Worm (Caenorhabditis elegans) whole organism, young adult: Measurements from ENCODE around the gene txt-13.

ENCODE experiments used
- F10E7.11 ChIP-seq: sonication (generic microtip); optimal IDR thresholded peaks from 2 replicates; lab custom pipeline; 2017; ENCODE audit warnings: mild to moderate bottlenecking, missing genetic modification characterization, moderate library complexity, missing compliant biosample characterization
- F22D6.2 ChIP-seq: sonication (generic microtip); optimal IDR thresholded peaks from 2 replicates; lab custom pipeline; 2016; ENCODE audit warnings: mild to moderate bottlenecking, missing genetic modification characterization, missing compliant biosample characterization
- F37B4.10 ChIP-seq: fragments of 200-800 bp; sonication (Bioruptor generic); IDR thresholded peaks from 2 replicates; pipeline ENCODE4 v1.3.6; 2022; ENCODE audit warnings: missing genetic modification characterization, missing compliant biosample characterization
- F39B2.1 ChIP-seq: fragments of 200-800 bp; sonication (Bioruptor generic); IDR thresholded peaks from 2 replicates; pipeline ENCODE4 v1.3.6; 2022; ENCODE audit warnings: missing genetic modification reagents, missing genetic modification characterization, missing compliant biosample characterization
- F52B5.7 ChIP-seq: sonication (generic microtip); optimal IDR thresholded peaks from 2 replicates; lab custom pipeline; 2016; ENCODE audit warnings: mild to moderate bottlenecking, missing genetic modification characterization, missing compliant biosample characterization
- T07F8.4 ChIP-seq: sonication (generic microtip); optimal IDR thresholded peaks from 2 replicates; lab custom pipeline; 2016; ENCODE audit warnings: mild to moderate bottlenecking, missing genetic modification characterization, moderate library complexity, missing compliant biosample characterization
- Y53G8AR.9 ChIP-seq: fragments of 200-800 bp; sonication (Bioruptor generic); conservative IDR thresholded peaks from 2 replicates; pipeline ENCODE4 v1.3.6; 2022; ENCODE audit warnings: missing genetic modification reagents, missing genetic modification characterization, missing compliant biosample characterization
- akir-1 ChIP-seq: fragments of 200-800 bp; sonication (Bioruptor generic); optimal IDR thresholded peaks from 2 replicates; lab custom pipeline; 2018; ENCODE audit warnings: mild to moderate bottlenecking, missing genetic modification characterization, moderate library complexity, missing compliant biosample characterization
- ama-1 ChIP-seq, 3 experiments: fragments of 150-350 bp in 1 of 3; sonication (generic microtip) in 2 of 3; optimal IDR thresholded peaks; 2 replicates each; lab custom pipeline; 2014 to 2018; ENCODE audit warnings: missing biosample characterization in 2 of 3, missing genetic modification characterization in 2 of 3, missing genetic modification reagents in 2 of 3
- aptf-2 ChIP-seq: fragments of 200-800 bp; sonication (Bioruptor generic); conservative IDR thresholded peaks from 2 replicates; pipeline ENCODE4 v1.3.6; 2022; ENCODE audit warnings: missing genetic modification reagents, missing genetic modification characterization, missing compliant biosample characterization
- athp-1 ChIP-seq: sonication (generic microtip); optimal IDR thresholded peaks from 2 replicates; lab custom pipeline; 2017; ENCODE audit warnings: mild to moderate bottlenecking, missing genetic modification characterization, missing compliant biosample characterization
- bed-2 ChIP-seq: fragments of 200-800 bp; sonication (Bioruptor generic); IDR thresholded peaks from 2 replicates; pipeline ENCODE4 v1.3.6; 2022; ENCODE audit warnings: missing genetic modification reagents, missing genetic modification characterization, missing compliant biosample characterization
- ccch-3 ChIP-seq: fragments of 200-800 bp; sonication (Bioruptor generic); optimal IDR thresholded peaks from 2 replicates; lab custom pipeline; 2018; ENCODE audit warnings: mild to moderate bottlenecking, missing genetic modification characterization, missing compliant biosample characterization
- cebp-2 ChIP-seq: fragments of 200-800 bp; sonication (Bioruptor generic); IDR thresholded peaks from 2 replicates; pipeline ENCODE4 v1.3.6; 2022; ENCODE audit warnings: missing genetic modification characterization, missing compliant biosample characterization
- ceh-58 ChIP-seq: fragments of 200-800 bp; sonication (Bioruptor generic); IDR thresholded peaks from 2 replicates; pipeline ENCODE4 v1.3.6; 2022; ENCODE audit warnings: missing genetic modification characterization, missing compliant biosample characterization
- ceh-79 ChIP-seq: sonication (generic microtip); optimal IDR thresholded peaks from 2 replicates; lab custom pipeline; 2017; ENCODE audit warnings: mild to moderate bottlenecking, missing genetic modification characterization, missing compliant biosample characterization
- ceh-91 ChIP-seq: fragments of 200-800 bp; sonication (Bioruptor generic); IDR thresholded peaks from 2 replicates; pipeline ENCODE4 v1.3.6; 2022; ENCODE audit warnings: missing genetic modification reagents, missing genetic modification characterization, missing compliant biosample characterization
- chd-7 ChIP-seq: sonication (generic microtip); optimal IDR thresholded peaks from 2 replicates; lab custom pipeline; 2016; ENCODE audit warnings: mild to moderate bottlenecking, missing genetic modification characterization, moderate library complexity, missing compliant biosample characterization
- efl-1 ChIP-seq: fragments of 150-350 bp; optimal IDR thresholded peaks from 2 replicates; lab custom pipeline; 2014; ENCODE audit warnings: missing biosample characterization, missing genetic modification reagents, missing genetic modification characterization
- him-1 ChIP-seq: sonication (generic microtip); optimal IDR thresholded peaks from 2 replicates; lab custom pipeline; 2016; ENCODE audit warnings: missing genotype, missing genetic modification reagents, missing genetic modification characterization, missing compliant biosample characterization
- hlh-12 ChIP-seq: sonication (generic microtip); optimal IDR thresholded peaks from 2 replicates; lab custom pipeline; 2016; ENCODE audit warnings: missing genetic modification characterization, missing compliant biosample characterization
- hrde-1 ChIP-seq: sonication (generic microtip); optimal IDR thresholded peaks from 2 replicates; lab custom pipeline; 2016; ENCODE audit warnings: missing genetic modification characterization, mild to moderate bottlenecking, missing compliant biosample characterization, moderate library complexity, missing genotype, missing genetic modification reagents, borderline replicate concordance
- lin-40 ChIP-seq: sonication (generic microtip); optimal IDR thresholded peaks from 2 replicates; lab custom pipeline; 2016; ENCODE audit warnings: missing genetic modification characterization, mild to moderate bottlenecking, missing compliant biosample characterization, missing genotype, missing genetic modification reagents
- lir-1 ChIP-seq: fragments of 200-800 bp; sonication (Bioruptor generic); conservative IDR thresholded peaks from 2 replicates; pipeline ENCODE4 v1.3.6; 2022; ENCODE audit warnings: missing genetic modification reagents, missing genetic modification characterization, missing compliant biosample characterization
- lsy-27 ChIP-seq: sonication (generic microtip); optimal IDR thresholded peaks from 2 replicates; lab custom pipeline; 2017; ENCODE audit warnings: missing genetic modification characterization, mild to moderate bottlenecking, missing compliant biosample characterization, antibody characterized with exemption, missing genotype, borderline replicate concordance; ENCODE audit not compliant: insufficient read depth
- mcd-1 ChIP-seq: fragments of 200-800 bp; sonication (Bioruptor generic); IDR thresholded peaks from 2 replicates; pipeline ENCODE4 v1.3.6; 2022; ENCODE audit warnings: missing genetic modification reagents, missing genetic modification characterization, missing compliant biosample characterization
- mes-4 ChIP-seq: sonication (generic microtip); optimal IDR thresholded peaks from 2 replicates; lab custom pipeline; 2016; ENCODE audit warnings: missing genotype, missing genetic modification characterization, missing compliant biosample characterization
- mxl-1 ChIP-seq: sonication (generic microtip); optimal IDR thresholded peaks from 2 replicates; lab custom pipeline; 2016; ENCODE audit warnings: missing genetic modification characterization, missing compliant biosample characterization
- nfya-1 ChIP-seq: sonication (generic microtip); optimal IDR thresholded peaks from 2 replicates; lab custom pipeline; 2017; ENCODE audit warnings: antibody characterized with exemption, missing compliant biosample characterization, missing genetic modification characterization, borderline replicate concordance; ENCODE audit not compliant: insufficient read depth
- nfya-2 ChIP-seq: fragments of 200-800 bp; sonication (Bioruptor generic); IDR thresholded peaks from 2 replicates; pipeline ENCODE4 v1.3.6; 2022; ENCODE audit warnings: missing genetic modification reagents, missing genetic modification characterization, missing compliant biosample characterization
- nhr-179 ChIP-seq: sonication (generic microtip); optimal IDR thresholded peaks from 2 replicates; lab custom pipeline; 2016; ENCODE audit warnings: mild to moderate bottlenecking, missing genetic modification characterization, missing compliant biosample characterization
- nhr-27 ChIP-seq: fragments of 200-800 bp; sonication (Bioruptor generic); optimal IDR thresholded peaks from 2 replicates; lab custom pipeline; 2018; ENCODE audit warnings: mild to moderate bottlenecking, missing genetic modification characterization, moderate library complexity, missing compliant biosample characterization
- pbrm-1 ChIP-seq: fragments of 200-800 bp; sonication (Bioruptor generic); IDR thresholded peaks from 2 replicates; pipeline ENCODE4 v1.3.6; 2022; ENCODE audit warnings: missing genetic modification reagents, missing genetic modification characterization, missing compliant biosample characterization
- sea-2 ChIP-seq: fragments of 200-800 bp; sonication (Bioruptor generic); IDR thresholded peaks from 2 replicates; pipeline ENCODE4 v1.3.6; 2022; ENCODE audit warnings: missing genetic modification characterization, missing compliant biosample characterization
- snpc-1.1 ChIP-seq: sonication (generic microtip); optimal IDR thresholded peaks from 2 replicates; lab custom pipeline; 2017; ENCODE audit warnings: missing genetic modification characterization, mild to moderate bottlenecking, missing compliant biosample characterization, antibody characterized with exemption, moderate library complexity, missing genotype, missing genetic modification reagents; ENCODE audit not compliant: insufficient read depth
- snpc-4 ChIP-seq, 5 experiments: fragments of 150-350 bp in 1 of 5; sonication (generic microtip) in 4 of 5; optimal IDR thresholded peaks; 2 replicates each; lab custom pipeline; 2014 to 2018; ENCODE audit warnings: missing genetic modification characterization in 5 of 5, missing biosample characterization in 3 of 5, antibody characterized with exemption in 2 of 5, mild to moderate bottlenecking in 2 of 5, missing compliant biosample characterization in 2 of 5, missing genotype in 2 of 5, moderate library complexity in 2 of 5, missing genetic modification reagents in 1 of 5
- zfh-2 ChIP-seq: fragments of 200-800 bp; sonication (Bioruptor generic); conservative IDR thresholded peaks from 2 replicates; pipeline ENCODE4 v1.3.6; 2022; ENCODE audit warnings: missing genetic modification reagents, missing genetic modification characterization, missing compliant biosample characterization
- ztf-18 ChIP-seq: sonication (generic microtip); optimal IDR thresholded peaks from 2 replicates; lab custom pipeline; 2016; ENCODE audit warnings: missing genotype, mild to moderate bottlenecking, missing genetic modification characterization, missing compliant biosample characterization
- ztf-26 ChIP-seq: sonication (generic microtip); optimal IDR thresholded peaks from 2 replicates; lab custom pipeline; 2017; ENCODE audit warnings: missing genetic modification characterization, missing compliant biosample characterization
- ztf-28 ChIP-seq: fragments of 200-800 bp; sonication (Bioruptor generic); IDR thresholded peaks from 2 replicates; pipeline ENCODE4 v1.3.6; 2022; ENCODE audit warnings: missing genetic modification reagents, missing genetic modification characterization, missing compliant biosample characterization
- ztf-6 ChIP-seq: fragments of 200-800 bp; sonication (Bioruptor generic); IDR thresholded peaks from 2 replicates; pipeline ENCODE4 v1.3.6; 2022; ENCODE audit warnings: missing genetic modification reagents, missing genetic modification characterization, missing compliant biosample characterization

The txt-13 gene

DNA sequence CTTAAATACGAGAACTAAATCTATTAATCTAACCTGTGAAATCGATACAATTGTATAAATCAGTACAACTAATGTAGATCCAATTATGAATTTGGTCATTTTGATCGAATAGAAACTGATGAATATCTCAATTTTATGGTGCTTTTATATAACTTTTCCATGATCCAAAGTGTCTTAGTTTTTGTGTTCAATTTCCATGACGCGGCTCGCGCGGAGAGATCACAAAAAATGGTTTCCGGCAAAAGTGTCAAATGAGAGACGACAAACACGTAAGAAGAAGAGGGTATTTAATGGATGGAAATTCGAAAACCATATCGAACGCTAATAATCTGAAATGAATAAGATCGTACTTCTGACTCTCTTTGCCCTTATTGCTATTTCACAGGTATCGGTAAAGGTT, 5.8 kb upstream of the txt-13 start, which contains the start of the genes C06A1.6 and C06A1.7:
C06A1.6 (minus strand) TSS at position 101 of the 400 bp plus-strand sequence.
C06A1.7 (plus strand) TSS at position 314 of the 400 bp plus-strand sequence.
- TF ChIP-seq mxl-1 (tag; lab: Kevin White, UChicago) (no peak), F52B5.7 (tag; lab: Kevin White, UChicago) (no peak), efl-1 (GFP tag; lab: Kevin White, UChicago) (no peak), lsy-27 (no peak), ceh-79 (tag; lab: Kevin White, UChicago) (no peak), lir-1 (GFP tag; lab: Robert Waterston, UW) (no peak), pbrm-1 (no peak), ztf-26 (no peak), zfh-2 (GFP tag; lab: Robert Waterston, UW) (no peak), F39B2.1 (GFP tag; lab: Robert Waterston, UW) (no peak), lin-40 (tag; lab: Kevin White, UChicago) (no peak), Y53G8AR.9 (GFP tag; lab: Robert Waterston, UW) (no peak), mcd-1 (GFP tag; lab: Robert Waterston, UW) (no peak), F10E7.11 (tag; lab: Kevin White, UChicago) (no peak), bed-2 (GFP tag; lab: Robert Waterston, UW) (no peak), sea-2 (GFP tag; lab: Robert Waterston, UW) (no peak), akir-1 (GFP tag; lab: Kevin White, UChicago) (no peak), ccch-3 (GFP tag; lab: Kevin White, UChicago) (no peak), hlh-12 (tag; lab: Kevin White, UChicago) (no peak)

DNA sequence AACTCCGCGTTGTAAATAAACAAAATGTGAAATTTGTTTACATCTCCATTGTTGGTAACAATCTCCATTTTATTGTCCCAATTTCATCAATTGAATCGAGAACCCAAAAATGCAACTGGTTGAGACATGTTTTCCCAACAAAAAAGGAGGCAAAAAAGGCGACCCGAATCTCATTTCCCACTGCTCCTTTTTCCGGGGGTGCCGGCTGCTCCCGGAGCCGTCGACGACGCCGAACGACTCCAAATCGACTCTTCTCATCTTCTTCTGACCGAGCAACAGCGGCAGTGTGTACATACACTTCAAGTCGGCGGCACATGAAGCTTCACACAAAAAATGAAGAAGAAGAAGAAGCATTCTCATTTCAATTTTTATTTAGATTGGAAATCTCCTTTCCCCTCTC, 3.9 kb upstream of the txt-13 start:
- TF ChIP-seq zfh-2 (GFP tag; lab: Robert Waterston, UW) (peak; percentile 59), him-1 (tag; lab: Kevin White, UChicago) (no peak), nfya-1 (tag; lab: Kevin White, UChicago) (no peak), mes-4 (tag; lab: Kevin White, UChicago) (no peak), F37B4.10 (no peak), mxl-1 (tag; lab: Kevin White, UChicago) (no peak)
- TF ChIP-seq, all 124 proteins: peak for 1

DNA sequence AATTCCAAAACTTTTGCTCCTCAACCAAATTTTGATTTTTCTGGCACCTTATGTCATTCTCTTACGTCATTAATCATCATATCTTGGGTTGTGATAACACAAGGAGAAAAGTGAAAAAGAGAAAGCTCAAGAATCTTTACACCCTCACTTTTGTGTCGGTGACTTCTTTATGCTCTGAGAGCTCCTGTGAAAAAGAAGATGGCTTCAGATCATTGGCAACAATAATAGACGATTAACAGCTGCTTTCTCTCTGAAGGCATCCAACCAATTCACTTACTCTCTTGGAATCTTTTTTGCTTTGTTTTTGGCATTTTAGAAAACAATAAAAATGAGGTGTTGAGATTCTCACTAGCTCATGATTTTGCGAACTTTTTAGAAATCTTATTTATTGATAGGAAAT, 904 bp upstream of the txt-13 start:
- TF ChIP-seq athp-1 (no peak), nfya-2 (GFP tag; lab: Robert Waterston, UW) (no peak), nhr-179 (tag; lab: Kevin White, UChicago) (no peak), hrde-1 (tag; lab: Kevin White, UChicago) (no peak), ztf-28 (no peak)

ce11 chrII:10571967-10572366, 1.6 kb downstream of the txt-13 start, which contains the start of gene C06A1.3:
Gene C06A1.3 (plus strand): TSS chrII:10572267.
- TF ChIP-seq nhr-27 (tag; lab: Kevin White, UChicago) = no peak
- no peak for TF ChIP-seq ztf-6 (GFP tag; lab: Robert Waterston, UW)
- no peak for TF ChIP-seq ztf-18 (tag; lab: Kevin White, UChicago)
- TF ChIP-seq F22D6.2 (tag; lab: Kevin White, UChicago) = no peak
- no peak for TF ChIP-seq aptf-2 (GFP tag; lab: Robert Waterston, UW)
- no peak for TF ChIP-seq ceh-91 (GFP tag; lab: Robert Waterston, UW)
- no peak for TF ChIP-seq T07F8.4 (tag; lab: Kevin White, UChicago)
- no peak for TF ChIP-seq ceh-58
- no peak for TF ChIP-seq snpc-1.1 (tag; lab: Kevin White, UChicago)
- TF ChIP-seq snpc-4 (GFP tag; optimal IDR thresholded peaks at IDR 0.05; lab: Kevin White, UChicago) = no peak
- TF ChIP-seq snpc-4 (tag; optimal IDR thresholded peaks at IDR 0.05; lab: Kevin White, UChicago) = no peak
- TF ChIP-seq cebp-2 (GFP tag; lab: Robert Waterston, UW) = no peak
- no peak for TF ChIP-seq lin-40 (tag; lab: Kevin White, UChicago)
- TF ChIP-seq ama-1 (optimal IDR thresholded peaks at IDR 0.05; lab: Kevin White, UChicago) = no peak
- TF ChIP-seq ama-1 (GFP tag; optimal IDR thresholded peaks at IDR 0.05; lab: Kevin White, UChicago) = no peak
- no peak for TF ChIP-seq chd-7
- no peak for TF ChIP-seq mes-4 (tag; lab: Kevin White, UChicago)
